Worm (Caenorhabditis elegans) whole organism, L1 larva: ENCODE data around the gene gld-3.

Source experiments
- Y116A8C.19 ChIP-seq: sonication (generic microtip); optimal IDR thresholded peaks from 2 replicates; lab custom pipeline; 2016; ENCODE audit warnings: missing compliant biosample characterization, missing genetic modification characterization, borderline replicate concordance
- dsc-1 ChIP-seq: sonication (generic microtip); optimal IDR thresholded peaks from 2 replicates; lab custom pipeline; 2016; ENCODE audit warnings: mild to moderate bottlenecking, missing genetic modification characterization, missing compliant biosample characterization
- grh-1 ChIP-seq: fragments of 200-800 bp; sonication (Bioruptor generic); IDR thresholded peaks from 2 replicates; pipeline ENCODE4 v1.3.6; 2022; ENCODE audit warnings: missing genetic modification reagents, missing genetic modification characterization, missing compliant biosample characterization
- hlh-4 ChIP-seq: sonication (generic microtip); optimal IDR thresholded peaks from 2 replicates; lab custom pipeline; 2016; ENCODE audit warnings: mild to moderate bottlenecking, missing genetic modification characterization, missing compliant biosample characterization
- mab-9 ChIP-seq: fragments of 200-800 bp; sonication (Bioruptor generic); IDR thresholded peaks from 2 replicates; pipeline ENCODE4 v1.3.6; 2022; ENCODE audit warnings: missing genetic modification reagents, missing genetic modification characterization, missing compliant biosample characterization
- ztf-11 ChIP-seq, 2 experiments: sonication (generic microtip); optimal IDR thresholded peaks; 2 replicates each; lab custom pipeline; 2016 to 2017; ENCODE audit warnings: missing genetic modification characterization in 2 of 2, missing biosample characterization in 1 of 2, missing compliant biosample characterization in 1 of 2

ce11 chrII:7095970-7096369, 36.5 kb upstream of the gld-3 start:
- TF ChIP-seq hlh-4 (tag; lab: Kevin White, UChicago): no peak
- no peak for TF ChIP-seq dsc-1 (tag; lab: Kevin White, UChicago)
- no peak for TF ChIP-seq Y116A8C.19
- no peak for TF ChIP-seq mab-9 (GFP tag; lab: Robert Waterston, UW)
- TF ChIP-seq ztf-11 (tag; optimal IDR thresholded peaks at IDR 0.05; lab: Kevin White, UChicago): no peak
- no peak for TF ChIP-seq grh-1 (GFP tag; lab: Robert Waterston, UW)
